Fruit fly (Drosophila melanogaster) whole organism, embryonic: ENCODE data around the gene CG46309.

ENCODE experiments used
- CG10274 ChIP-seq: fragments of 200-800 bp; sonication (Bioruptor generic); optimal IDR thresholded peaks from 3 replicates; lab custom pipeline; 2017; ENCODE audit warnings: missing biosample characterization, mild to moderate bottlenecking, missing genetic modification characterization
- CG10366 ChIP-seq: fragments of 200-800 bp; sonication (Bioruptor generic); IDR thresholded peaks from 2 replicates; pipeline ENCODE4 v1.3.6; 2022; ENCODE audit warnings: missing biosample characterization, missing genetic modification characterization
- CG10462 ChIP-seq: fragments of 200-800 bp; sonication (Bioruptor generic); optimal IDR thresholded peaks from 2 replicates; lab custom pipeline; 2016; ENCODE audit warnings: missing biosample characterization, missing genetic modification characterization
- CG12155 ChIP-seq: fragments of 200-800 bp; sonication (Bioruptor generic); optimal IDR thresholded peaks from 3 replicates; lab custom pipeline; 2016; ENCODE audit warnings: missing biosample characterization, missing genetic modification characterization
- CG12219 ChIP-seq: fragments of 200-800 bp; sonication (Bioruptor generic); optimal IDR thresholded peaks from 3 replicates; lab custom pipeline; 2018; ENCODE audit warnings: missing biosample characterization, mild to moderate bottlenecking, missing genetic modification characterization
- CG12659 ChIP-seq: fragments of 200-800 bp; sonication (Bioruptor generic); optimal IDR thresholded peaks from 3 replicates; lab custom pipeline; 2017; ENCODE audit warnings: mild to moderate bottlenecking, missing biosample characterization, missing genetic modification reagents, missing genetic modification characterization
- CG12942 ChIP-seq: fragments of 200-800 bp; sonication (Bioruptor generic); optimal IDR thresholded peaks from 3 replicates; lab custom pipeline; 2016; ENCODE audit warnings: missing biosample characterization, missing genetic modification characterization
- CG16813 ChIP-seq: fragments of 200-800 bp; sonication (Bioruptor generic); IDR thresholded peaks from 3 replicates; pipeline ENCODE4 v1.3.6; 2022; ENCODE audit warnings: missing biosample characterization, missing genetic modification characterization; ENCODE audit not compliant: partially characterized antibody
- CG17385 ChIP-seq: fragments of 200-800 bp; sonication (Bioruptor generic); optimal IDR thresholded peaks from 3 replicates; lab custom pipeline; 2018; ENCODE audit warnings: missing biosample characterization, mild to moderate bottlenecking, missing genetic modification characterization
- CG17802 ChIP-seq: fragments of 200-800 bp; sonication (Bioruptor generic); optimal IDR thresholded peaks from 2 replicates; lab custom pipeline; 2018; ENCODE audit warnings: missing biosample characterization, mild to moderate bottlenecking, missing genetic modification characterization, moderate library complexity
- CG2120 ChIP-seq: fragments of 200-800 bp; sonication (Bioruptor generic); optimal IDR thresholded peaks from 3 replicates; lab custom pipeline; 2016; ENCODE audit warnings: missing biosample characterization, missing genetic modification characterization
- CG3407 ChIP-seq: fragments of 200-800 bp; sonication (Bioruptor generic); optimal IDR thresholded peaks from 2 replicates; lab custom pipeline; 2018; ENCODE audit warnings: missing biosample characterization, mild to moderate bottlenecking, missing genetic modification characterization
- CG4617 ChIP-seq: fragments of 200-800 bp; sonication (Bioruptor generic); optimal IDR thresholded peaks from 3 replicates; lab custom pipeline; 2016; ENCODE audit warnings: missing biosample characterization, missing genetic modification characterization, borderline replicate concordance
- CG6791 ChIP-seq: fragments of 200-800 bp; sonication (Bioruptor generic); IDR thresholded peaks from 3 replicates; pipeline ENCODE4 v1.3.6; 2022; ENCODE audit warnings: missing biosample characterization, missing genetic modification characterization; ENCODE audit not compliant: partially characterized antibody
- CG8388 ChIP-seq: fragments of 200-800 bp; sonication (Bioruptor generic); optimal IDR thresholded peaks from 2 replicates; lab custom pipeline; 2019; ENCODE audit warnings: missing biosample characterization, mild to moderate bottlenecking, missing genetic modification characterization, moderate library complexity
- Hr39 ChIP-seq: fragments of >200 bp; optimal IDR thresholded peaks from 2 replicates; lab custom pipeline; 2017
- Jarid2 ChIP-seq: fragments of 200-800 bp; sonication (Bioruptor generic); optimal IDR thresholded peaks from 3 replicates; lab custom pipeline; 2017; ENCODE audit warnings: mild to moderate bottlenecking, missing biosample characterization, missing genetic modification reagents, missing genetic modification characterization
- MESR4 ChIP-seq: fragments of 200-800 bp; sonication (Bioruptor generic); optimal IDR thresholded peaks from 2 replicates; lab custom pipeline; 2018; ENCODE audit warnings: missing biosample characterization, mild to moderate bottlenecking, missing genetic modification characterization, moderate library complexity
- Mad ChIP-seq: fragments of 200-800 bp; sonication (Bioruptor generic); optimal IDR thresholded peaks from 2 replicates; lab custom pipeline; 2016; ENCODE audit warnings: missing biosample characterization, missing genetic modification characterization
- Myb ChIP-seq: fragments of 200-800 bp; sonication (Bioruptor generic); optimal IDR thresholded peaks from 2 replicates; lab custom pipeline; 2016; ENCODE audit warnings: missing biosample characterization, missing genetic modification characterization
- NC2α ChIP-seq: fragments of 200-800 bp; sonication (Bioruptor generic); optimal IDR thresholded peaks from 2 replicates; lab custom pipeline; 2016; ENCODE audit warnings: missing biosample characterization, missing genetic modification characterization
- Ptx1 ChIP-seq: fragments of 200-800 bp; sonication (Bioruptor generic); IDR thresholded peaks from 2 replicates; pipeline ENCODE4 v1.3.6; 2022; ENCODE audit warnings: missing biosample characterization, missing genetic modification characterization
- Taf1 ChIP-seq: fragments of 200-800 bp; sonication (Bioruptor generic); IDR thresholded peaks from 2 replicates; pipeline ENCODE4 v1.3.6; 2022; ENCODE audit warnings: missing biosample characterization, missing genetic modification characterization
- YL-1 ChIP-seq: fragments of 200-800 bp; sonication (Bioruptor generic); optimal IDR thresholded peaks from 3 replicates; lab custom pipeline; 2017; ENCODE audit warnings: missing biosample characterization, mild to moderate bottlenecking, missing genetic modification characterization
- ab ChIP-seq: fragments of 200-800 bp; sonication (Bioruptor generic); optimal IDR thresholded peaks from 2 replicates; lab custom pipeline; 2016; ENCODE audit warnings: missing biosample characterization, missing genetic modification characterization
- ato ChIP-seq: fragments of 200-800 bp; sonication (Bioruptor generic); IDR thresholded peaks from 2 replicates; pipeline ENCODE4 v1.3.6; 2022; ENCODE audit warnings: missing biosample characterization, missing genetic modification characterization; ENCODE audit not compliant: partially characterized antibody
- chm ChIP-seq: fragments of 200-800 bp; sonication (Bioruptor generic); IDR thresholded peaks from 2 replicates; pipeline ENCODE4 v1.3.6; 2022; ENCODE audit warnings: missing biosample characterization, missing genetic modification characterization
- dpn ChIP-seq, 2 experiments: fragments of 200-800 bp; sonication (Bioruptor generic); optimal IDR thresholded peaks; 3 replicates each; lab custom pipeline; 2016; ENCODE audit warnings: missing biosample characterization in 2 of 2, missing genetic modification characterization in 2 of 2
- emc ChIP-seq: fragments of 200-800 bp; sonication (Bioruptor generic); optimal IDR thresholded peaks from 2 replicates; lab custom pipeline; 2016; ENCODE audit warnings: missing biosample characterization, missing genetic modification characterization
- en ChIP-seq: fragments of 200-800 bp; sonication (Bioruptor generic); optimal IDR thresholded peaks from 2 replicates; lab custom pipeline; 2016; ENCODE audit warnings: missing biosample characterization, missing genetic modification characterization
- eve ChIP-seq, 2 experiments: fragments of >200 bp; optimal IDR thresholded peaks; 2 replicates each; lab custom pipeline; 2017; ENCODE audit warnings: missing biosample characterization in 2 of 2, missing genetic modification characterization in 2 of 2
- fd3F ChIP-seq: fragments of 200-800 bp; sonication (Bioruptor generic); optimal IDR thresholded peaks from 2 replicates; lab custom pipeline; 2018; ENCODE audit warnings: missing biosample characterization, mild to moderate bottlenecking, missing genetic modification characterization, moderate library complexity
- fru ChIP-seq: fragments of >200 bp; optimal IDR thresholded peaks from 2 replicates; lab custom pipeline; 2017
- ftz-f1 ChIP-seq: fragments of 200-800 bp; sonication (Bioruptor generic); optimal IDR thresholded peaks from 2 replicates; lab custom pipeline; 2016; ENCODE audit warnings: missing biosample characterization, missing genetic modification characterization
- gcm ChIP-seq: fragments of 200-800 bp; sonication (Bioruptor generic); optimal IDR thresholded peaks from 2 replicates; lab custom pipeline; 2019; ENCODE audit warnings: missing biosample characterization, mild to moderate bottlenecking, missing genetic modification characterization, moderate library complexity
- hkb ChIP-seq, 2 experiments: fragments of 200-800 bp in 1 of 2; fragments of >200 bp in 1 of 2; sonication (Bioruptor generic) in 1 of 2; IDR thresholded peaks in 1 of 2; optimal IDR thresholded peaks in 1 of 2; 2 replicates each; pipeline versions ENCODE4 v1.3.6 to Lab custom; 2017 to 2022; ENCODE audit warnings: missing biosample characterization in 1 of 2, missing genetic modification characterization in 1 of 2
- ken ChIP-seq: fragments of 200-800 bp; sonication (Bioruptor generic); IDR thresholded peaks from 3 replicates; pipeline ENCODE4 v1.3.6; 2022; ENCODE audit warnings: missing biosample characterization, missing genetic modification characterization
- phol ChIP-seq: fragments of 200-800 bp; sonication (Bioruptor generic); optimal IDR thresholded peaks from 3 replicates; lab custom pipeline; 2018; ENCODE audit warnings: missing biosample characterization, mild to moderate bottlenecking, missing genetic modification characterization, moderate library complexity
- pum ChIP-seq: fragments of 200-800 bp; sonication (Bioruptor generic); optimal IDR thresholded peaks from 2 replicates; lab custom pipeline; 2016; ENCODE audit warnings: missing biosample characterization, missing genetic modification characterization
- ranshi ChIP-seq: fragments of 200-800 bp; sonication (Bioruptor generic); IDR thresholded peaks from 2 replicates; pipeline ENCODE4 v1.3.6; 2022; ENCODE audit warnings: missing biosample characterization, missing genetic modification characterization
- repo ChIP-seq: fragments of 200-800 bp; sonication (Bioruptor generic); optimal IDR thresholded peaks from 2 replicates; lab custom pipeline; 2016; ENCODE audit warnings: missing biosample characterization, missing genetic modification characterization
- scrt ChIP-seq: fragments of 200-800 bp; sonication (Bioruptor generic); optimal IDR thresholded peaks from 2 replicates; lab custom pipeline; 2018; ENCODE audit warnings: missing biosample characterization, mild to moderate bottlenecking, missing genetic modification characterization, moderate library complexity
- sens ChIP-seq: fragments of 200-800 bp; sonication (Bioruptor generic); peaks from one replicate; lab custom pipeline; 2016; ENCODE audit warnings: missing biosample characterization, missing genetic modification characterization
- sna ChIP-seq: fragments of 200-800 bp; sonication (Bioruptor generic); IDR thresholded peaks from 2 replicates; pipeline ENCODE4 v1.3.6; 2022; ENCODE audit warnings: missing biosample characterization, missing genetic modification characterization; ENCODE audit not compliant: partially characterized antibody
- toy ChIP-seq: fragments of 200-800 bp; sonication (Bioruptor generic); IDR thresholded peaks from 2 replicates; pipeline ENCODE4 v1.3.6; 2022; ENCODE audit warnings: missing biosample characterization, missing genetic modification characterization
- unc-4 ChIP-seq: fragments of 200-800 bp; sonication (Bioruptor generic); IDR thresholded peaks from 2 replicates; pipeline ENCODE4 v1.3.6; 2022; ENCODE audit warnings: missing biosample characterization, missing genetic modification characterization; ENCODE audit not compliant: partially characterized antibody
- zfh2 ChIP-seq: fragments of 200-800 bp; sonication (Bioruptor generic); optimal IDR thresholded peaks from 2 replicates; lab custom pipeline; 2016; ENCODE audit warnings: missing biosample characterization, missing genetic modification characterization

Gene CG46309

DNA sequence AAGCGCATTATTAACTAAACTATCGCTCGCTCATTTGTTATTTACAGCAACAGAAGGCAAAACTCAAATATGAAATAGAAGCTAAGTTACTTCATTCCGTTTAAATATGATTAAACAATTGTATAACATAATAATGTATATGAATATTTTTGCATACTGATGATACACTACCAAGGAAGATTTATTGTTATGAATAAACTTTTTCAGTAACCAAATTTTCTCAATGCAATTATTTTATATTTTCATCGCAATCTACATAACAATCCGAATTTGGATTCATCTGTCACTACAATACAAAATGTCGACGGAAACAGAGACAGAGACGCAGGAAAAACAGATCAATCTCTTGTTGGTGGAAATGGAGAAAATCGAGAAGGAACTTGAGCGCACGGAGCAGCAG is 39.4 kb upstream of the CG46309 start, which contains the start of gene CG17329:
Gene CG17329, plus strand, starts transcription at position 301 of the 400 bp plus-strand sequence.
- TF ChIP-seq repo (GFP tag; lab: Kevin White, UChicago): no peak
- peak; percentile 2 for TF ChIP-seq sens
- TF ChIP-seq, all 482 proteins: peak for 1

DNA sequence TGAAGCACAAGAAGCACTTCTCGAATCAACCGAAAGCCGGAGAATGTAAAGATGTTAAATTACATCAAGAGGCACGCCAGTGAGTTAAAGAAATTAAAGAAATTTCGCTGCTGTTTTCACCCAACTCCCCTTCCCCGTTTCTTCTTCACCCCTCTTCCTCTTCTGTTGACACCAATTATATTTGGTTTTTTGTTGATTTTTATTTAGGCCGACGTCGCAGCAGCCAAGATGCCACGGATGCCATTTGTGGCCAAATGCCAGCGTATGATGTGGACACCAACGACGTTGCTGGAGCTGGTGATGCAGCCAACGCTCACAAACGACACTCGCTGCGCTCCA is 36.8 kb upstream of the CG46309 start:
- TF ChIP-seq CG16813: no peak
- no peak for TF ChIP-seq sna
- peak; percentile 71 for TF ChIP-seq CG17385
- no peak for TF ChIP-seq Myb (GFP tag; lab: Kevin White, UChicago)
- TF ChIP-seq ken (GFP tag; lab: Robert Waterston, UW): no peak
- TF ChIP-seq pum (GFP tag; lab: Kevin White, UChicago): no peak
- TF ChIP-seq YL-1: peak; percentile 32
- TF ChIP-seq CG12659: peak; percentile 33
- TF ChIP-seq MESR4 (GFP tag; lab: Kevin White, UChicago): peak; percentile 88
- TF ChIP-seq CG12219 (GFP tag; lab: Kevin White, UChicago): no peak
- no peak for TF ChIP-seq CG3407 (GFP tag; lab: Kevin White, UChicago)
- TF ChIP-seq CG4617 (GFP tag; lab: Kevin White, UChicago): peak; percentile 86
- TF ChIP-seq, all 482 proteins: peak for 5

DNA sequence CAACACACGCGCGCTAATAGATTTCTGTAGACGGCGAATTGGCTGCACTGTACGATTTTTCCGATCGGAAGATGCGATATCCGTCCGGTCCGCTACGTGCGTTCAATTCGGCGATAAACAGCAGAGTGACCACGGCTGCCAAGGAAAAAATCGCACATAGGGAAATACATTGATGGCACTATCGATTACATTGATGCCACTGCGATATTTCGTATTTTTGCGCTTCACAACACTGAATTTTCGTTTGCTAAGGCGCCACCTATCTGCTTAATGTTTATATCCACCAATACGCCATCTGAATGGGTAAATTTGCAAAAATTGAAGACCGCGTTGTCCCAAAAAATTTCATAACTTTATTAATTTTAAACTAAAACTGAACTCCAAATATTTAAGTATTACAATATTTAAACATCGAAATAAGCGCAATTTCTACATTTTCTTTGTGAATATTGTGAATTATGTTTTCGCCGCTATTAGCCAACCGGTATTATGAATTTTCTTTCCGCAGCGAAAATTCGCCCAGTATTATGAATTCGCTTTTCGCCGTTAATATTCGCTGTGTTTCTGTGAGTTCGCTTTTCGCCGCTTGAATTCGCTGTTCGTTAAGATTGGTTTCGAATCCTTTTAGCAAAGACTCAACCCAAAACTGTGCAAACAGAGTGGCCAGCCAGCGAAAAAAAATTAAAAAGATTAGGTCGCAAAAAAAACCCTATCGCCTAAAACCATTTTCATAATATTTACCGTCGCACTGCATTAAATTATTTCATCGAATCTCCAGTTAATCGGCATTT is 36.2 kb upstream of the CG46309 start, which contains the start of the genes crp and pkaap:
Gene crp, minus strand, starts transcription at position 129 of the 791 bp plus-strand sequence.
Gene pkaap, plus strand, starts transcription at position 689 of the 791 bp plus-strand sequence.
- TF ChIP-seq gcm (GFP tag; lab: Kevin White, UChicago) (no peak), unc-4 (GFP tag; lab: Robert Waterston, UW) (no peak), chm (GFP tag; lab: Robert Waterston, UW) (no peak), Taf1 (GFP tag; lab: Robert Waterston, UW) (no peak), Mad (GFP tag; lab: Kevin White, UChicago) (peak; percentile 71), pum (GFP tag; lab: Kevin White, UChicago) (peak; percentile 87), CG17802 (tag; lab: Kevin White, UChicago) (peak; percentile 48), Hr39 (lab: Kevin White, UChicago) (no peak), CG12155 (GFP tag; lab: Kevin White, UChicago) (peak; percentile 85), phol (tag; lab: Kevin White, UChicago) (peak; percentile 48), emc (GFP tag; lab: Kevin White, UChicago) (peak; percentile 82), ato (GFP tag; lab: Robert Waterston, UW) (no peak), toy (GFP tag; lab: Robert Waterston, UW) (no peak), fru (lab: Kevin White, UChicago) (no peak), ranshi (no peak), en (GFP tag; lab: Kevin White, UChicago) (peak; percentile 56), fd3F (GFP tag; lab: Kevin White, UChicago) (peak; percentile 45), CG2120 (peak; percentile 92), Ptx1 (GFP tag; lab: Robert Waterston, UW) (no peak), Jarid2 (GFP tag; lab: Kevin White, UChicago) (peak; percentile 94), CG8388 (GFP tag; lab: Kevin White, UChicago) (peak; percentile 54), scrt (peak; percentile 63), dpn (GFP tag; optimal IDR thresholded peaks at IDR 0.05; lab: Kevin White, UChicago) (peak; percentile 91), ab (GFP tag; lab: Kevin White, UChicago) (peak; percentile 56), eve (GFP tag; optimal IDR thresholded peaks at IDR 0.05; lab: Kevin White, UChicago) (no peak), CG10366 (GFP tag; lab: Robert Waterston, UW) (no peak), hkb (optimal IDR thresholded peaks at IDR 0.05; lab: Kevin White, UChicago) (peak; percentile 60), hkb (GFP tag; IDR thresholded peaks at IDR 0.05; lab: Robert Waterston, UW) (no peak), CG10274 (GFP tag; lab: Kevin White, UChicago) (no peak), CG6791 (GFP tag; lab: Robert Waterston, UW) (no peak), CG12942 (GFP tag; lab: Kevin White, UChicago) (peak; percentile 67), CG10462 (GFP tag; lab: Kevin White, UChicago) (peak; percentile 52), zfh2 (GFP tag; lab: Kevin White, UChicago) (peak; percentile 84), NC2α (GFP tag; lab: Kevin White, UChicago) (peak; percentile 75), ftz-f1 (peak; percentile 60)
